Fruit fly (Drosophila melanogaster): Measurements from ENCODE around the gene mira.

The mira gene

dm6 chr3R:19902926-19903739 is 31.8 kb downstream of the mira start, which contains the start of gene ClpX (continued):
- TF ChIP-seq CG1233 (GFP tag; optimal IDR thresholded peaks at IDR 0.05): no peak
- TF ChIP-seq nerfin-2 (GFP tag; IDR thresholded peaks at IDR 0.05; ENCODE audit: partially characterized antibody): no peak
- no peak for TF ChIP-seq wdn (GFP tag; IDR thresholded peaks at IDR 0.05)
- peak; percentile 59; the same call in 2 of the 3 replicates for TF ChIP-seq CG14860 (GFP tag; IDR thresholded peaks at IDR 0.05; ENCODE audit: partially characterized antibody)
- no peak for TF ChIP-seq Xbp1 (GFP tag; optimal IDR thresholded peaks at IDR 0.05)
- no peak for TF ChIP-seq CG7963 (GFP tag; IDR thresholded peaks at IDR 0.05; ENCODE audit: partially characterized antibody)
- TF ChIP-seq CG31441 (GFP tag; IDR thresholded peaks at IDR 0.05): no peak
- no peak for TF ChIP-seq CG32532 (GFP tag; IDR thresholded peaks at IDR 0.05)
- TF ChIP-seq CG10565 (GFP tag; optimal IDR thresholded peaks at IDR 0.05): no peak
- peak; percentile 34 for TF ChIP-seq CG17829 (tag; optimal IDR thresholded peaks at IDR 0.05)
- peak; percentile 65; the same call in 1 of the 2 replicates for TF ChIP-seq amos (GFP tag; IDR thresholded peaks at IDR 0.05; ENCODE audit: partially characterized antibody)
- TF ChIP-seq ems (GFP tag; optimal IDR thresholded peaks at IDR 0.05): no peak
- TF ChIP-seq CG11723 (GFP tag; optimal IDR thresholded peaks at IDR 0.05): no peak
- TF ChIP-seq CG13894 (tag; optimal IDR thresholded peaks at IDR 0.05): peak; percentile 10
- TF ChIP-seq CG13296 (GFP tag; optimal IDR thresholded peaks at IDR 0.05): peak; percentile 20
- no peak for TF ChIP-seq salm (tag; optimal IDR thresholded peaks at IDR 0.05)
- TF ChIP-seq bab2 (GFP tag; optimal IDR thresholded peaks at IDR 0.05): no peak
- peak; percentile 71 for TF ChIP-seq BEAF-32 (GFP tag; optimal IDR thresholded peaks at IDR 0.05)
- TF ChIP-seq CG10543 (GFP tag; optimal IDR thresholded peaks at IDR 0.05): peak; percentile 28
- TF ChIP-seq Atf-2 (GFP tag; optimal IDR thresholded peaks at IDR 0.05): no peak
- no peak for TF ChIP-seq ssp (GFP tag; IDR thresholded peaks at IDR 0.05)
- TF ChIP-seq CG10267 (tag; optimal IDR thresholded peaks at IDR 0.05): peak; percentile 12
- no peak for TF ChIP-seq Lhr (GFP tag; optimal IDR thresholded peaks at IDR 0.05)
- TF ChIP-seq Dref (GFP tag; IDR thresholded peaks at IDR 0.05): peak; percentile 78
- peak in 1 of 3 experiments; percentile 48 for TF ChIP-seq Stat92E (GFP tag; optimal IDR thresholded peaks at IDR 0.05)
- TF ChIP-seq CG9609 (GFP tag; optimal IDR thresholded peaks at IDR 0.05): no peak
- TF ChIP-seq insv (GFP tag; optimal IDR thresholded peaks at IDR 0.05): no peak
- TF ChIP-seq CG4617 (GFP tag; optimal IDR thresholded peaks at IDR 0.05; ENCODE audit: borderline replicate concordance): peak; percentile 58
- TF ChIP-seq luna (GFP tag; optimal IDR thresholded peaks at IDR 0.05): no peak
- no peak for TF ChIP-seq CG15011 (GFP tag; optimal IDR thresholded peaks at IDR 0.05)
- no peak for TF ChIP-seq TFAM (GFP tag; optimal IDR thresholded peaks at IDR 0.05)
- TF ChIP-seq Pdp1 (GFP tag; optimal IDR thresholded peaks at IDR 0.05): peak in 1 of 2 experiments; percentile 59
- no peak for TF ChIP-seq tll (GFP tag; optimal IDR thresholded peaks at IDR 0.05)
- TF ChIP-seq inv (GFP tag; IDR thresholded peaks at IDR 0.05; ENCODE audit: partially characterized antibody): peak; percentile 45
- TF ChIP-seq pan (optimal IDR thresholded peaks at IDR 0.05): no peak
- TF ChIP-seq pan (GFP tag; optimal IDR thresholded peaks at IDR 0.05 in 1 of 2, IDR thresholded peaks at IDR 0.05 in 1 of 2): peak in 1 of 2 experiments; percentile 12
- TF ChIP-seq sisA (GFP tag; IDR thresholded peaks at IDR 0.05): no peak
- peak; percentile 63 for TF ChIP-seq CG2116 (GFP tag; optimal IDR thresholded peaks at IDR 0.05)
- no peak for TF ChIP-seq chif (GFP tag; optimal IDR thresholded peaks at IDR 0.05)
- peak; percentile 60 for TF ChIP-seq ato (GFP tag; IDR thresholded peaks at IDR 0.05; ENCODE audit: partially characterized antibody)
- no peak for TF ChIP-seq tgo (GFP tag; IDR thresholded peaks at IDR 0.05)
- no peak; the same call in 2 of the 3 replicates for TF ChIP-seq CG2199 (GFP tag; IDR thresholded peaks at IDR 0.05)
- TF ChIP-seq CG11398 (GFP tag; optimal IDR thresholded peaks at IDR 0.05): no peak
- TF ChIP-seq CG15073 (GFP tag; optimal IDR thresholded peaks at IDR 0.05): no peak
- TF ChIP-seq hth (optimal IDR thresholded peaks at IDR 0.05): no peak
- no peak for TF ChIP-seq CG5245 (GFP tag; optimal IDR thresholded peaks at IDR 0.05)
- TF ChIP-seq Antp (GFP tag; optimal IDR thresholded peaks at IDR 0.05): no peak
- peak; percentile 9 for TF ChIP-seq dm (GFP tag; optimal IDR thresholded peaks at IDR 0.05)
